Worm (Caenorhabditis elegans) whole organism, young adult: ENCODE data around the gene F38A5.2.
A peak's percentile ranks its signal among the peaks of the same experiment; 100 is the strongest.

Experiments
- B0261.1 ChIP-seq: sonication (generic microtip); optimal IDR thresholded peaks from 2 replicates; lab custom pipeline; 2016; ENCODE audit warnings: mild to moderate bottlenecking, missing genetic modification characterization, moderate library complexity, missing compliant biosample characterization
- C17E4.6 ChIP-seq: fragments of 200-800 bp; sonication (Bioruptor generic); IDR thresholded peaks from 2 replicates; pipeline ENCODE4 v1.3.6; 2022; ENCODE audit warnings: missing genetic modification reagents, missing genetic modification characterization, missing compliant biosample characterization
- F55B11.4 ChIP-seq: sonication (generic microtip); optimal IDR thresholded peaks from 2 replicates; lab custom pipeline; 2016; ENCODE audit warnings: missing compliant biosample characterization, missing genetic modification characterization, borderline replicate concordance; ENCODE audit not compliant: insufficient read depth
- F57A8.1 ChIP-seq: fragments of 200-800 bp; sonication (Bioruptor generic); optimal IDR thresholded peaks from 2 replicates; lab custom pipeline; 2018; ENCODE audit warnings: mild to moderate bottlenecking, missing genetic modification characterization, moderate library complexity, missing compliant biosample characterization
- F57C9.4 ChIP-seq: sonication (generic microtip); optimal IDR thresholded peaks from 2 replicates; lab custom pipeline; 2017; ENCODE audit warnings: mild to moderate bottlenecking, missing genetic modification characterization, missing compliant biosample characterization
- K12H6.12 ChIP-seq: fragments of 200-800 bp; sonication (Bioruptor generic); optimal IDR thresholded peaks from 2 replicates; lab custom pipeline; 2018; ENCODE audit warnings: mild to moderate bottlenecking, missing genetic modification characterization, missing compliant biosample characterization
- T07F8.4 ChIP-seq: sonication (generic microtip); optimal IDR thresholded peaks from 2 replicates; lab custom pipeline; 2016; ENCODE audit warnings: mild to moderate bottlenecking, missing genetic modification characterization, moderate library complexity, missing compliant biosample characterization
- T26A5.8 ChIP-seq: sonication (generic microtip); optimal IDR thresholded peaks from 2 replicates; lab custom pipeline; 2016; ENCODE audit warnings: missing genetic modification characterization, missing compliant biosample characterization
- Y56A3A.18 ChIP-seq: fragments of 200-800 bp; sonication (Bioruptor generic); IDR thresholded peaks from 2 replicates; pipeline ENCODE4 v1.3.6; 2022; ENCODE audit warnings: missing genetic modification reagents, missing genetic modification characterization, missing compliant biosample characterization
- Y79H2A.3 ChIP-seq: fragments of 200-800 bp; sonication (Bioruptor generic); conservative IDR thresholded peaks from 2 replicates; pipeline ENCODE4 v1.3.6; 2022; ENCODE audit warnings: missing genetic modification reagents, missing genetic modification characterization, missing compliant biosample characterization
- athp-1 ChIP-seq: sonication (generic microtip); optimal IDR thresholded peaks from 2 replicates; lab custom pipeline; 2017; ENCODE audit warnings: mild to moderate bottlenecking, missing genetic modification characterization, missing compliant biosample characterization
- attf-3 ChIP-seq: fragments of 200-800 bp; sonication (Bioruptor generic); conservative IDR thresholded peaks from 2 replicates; pipeline ENCODE4 v1.3.6; 2022; ENCODE audit warnings: missing genetic modification reagents, missing genetic modification characterization, missing compliant biosample characterization
- bed-1 ChIP-seq: fragments of 200-800 bp; sonication (Bioruptor generic); IDR thresholded peaks from 2 replicates; pipeline ENCODE4 v1.3.6; 2022; ENCODE audit warnings: missing genetic modification reagents, missing genetic modification characterization, missing compliant biosample characterization
- cebp-1 ChIP-seq, 2 experiments: fragments of 200-800 bp in 1 of 2; sonication (Bioruptor generic) in 1 of 2; sonication (generic microtip) in 1 of 2; IDR thresholded peaks in 1 of 2; optimal IDR thresholded peaks in 1 of 2; 2 replicates each; pipeline versions ENCODE4 v1.3.6 to Lab custom; 2017 to 2022; ENCODE audit warnings: missing compliant biosample characterization in 2 of 2, missing genetic modification characterization in 2 of 2, mild to moderate bottlenecking in 1 of 2, missing genetic modification reagents in 1 of 2, moderate library complexity in 1 of 2
- ceh-100 ChIP-seq: fragments of 200-800 bp; sonication (Bioruptor generic); IDR thresholded peaks from 2 replicates; pipeline ENCODE4 v1.3.6; 2022; ENCODE audit warnings: missing genetic modification reagents, missing genetic modification characterization, missing compliant biosample characterization
- ceh-27 ChIP-seq: fragments of 200-800 bp; sonication (Bioruptor generic); optimal IDR thresholded peaks from 2 replicates; lab custom pipeline; 2018; ENCODE audit warnings: mild to moderate bottlenecking, missing genetic modification characterization, moderate library complexity, missing compliant biosample characterization
- ceh-58 ChIP-seq: fragments of 200-800 bp; sonication (Bioruptor generic); IDR thresholded peaks from 2 replicates; pipeline ENCODE4 v1.3.6; 2022; ENCODE audit warnings: missing genetic modification characterization, missing compliant biosample characterization
- ceh-79 ChIP-seq: sonication (generic microtip); optimal IDR thresholded peaks from 2 replicates; lab custom pipeline; 2017; ENCODE audit warnings: mild to moderate bottlenecking, missing genetic modification characterization, missing compliant biosample characterization
- dpff-1 ChIP-seq: sonication (generic microtip); optimal IDR thresholded peaks from 2 replicates; lab custom pipeline; 2017; ENCODE audit warnings: mild to moderate bottlenecking, missing genetic modification characterization, missing compliant biosample characterization
- egl-44 ChIP-seq: fragments of 200-800 bp; sonication (Bioruptor generic); IDR thresholded peaks from 2 replicates; pipeline ENCODE4 v1.3.6; 2022; ENCODE audit warnings: missing genetic modification reagents, missing genetic modification characterization, missing compliant biosample characterization
- egrh-3 ChIP-seq: fragments of 200-800 bp; sonication (Bioruptor generic); IDR thresholded peaks from 2 replicates; pipeline ENCODE4 v1.3.6; 2022; ENCODE audit warnings: missing genetic modification reagents, missing genetic modification characterization, missing compliant biosample characterization
- fkh-3 ChIP-seq: sonication (generic microtip); optimal IDR thresholded peaks from 2 replicates; lab custom pipeline; 2016; ENCODE audit warnings: mild to moderate bottlenecking, missing genetic modification characterization, missing compliant biosample characterization
- gei-17 ChIP-seq: fragments of 200-800 bp; sonication (Bioruptor generic); optimal IDR thresholded peaks from 2 replicates; lab custom pipeline; 2018; ENCODE audit warnings: mild to moderate bottlenecking, missing genetic modification characterization, missing compliant biosample characterization
- him-1 ChIP-seq: sonication (generic microtip); optimal IDR thresholded peaks from 2 replicates; lab custom pipeline; 2016; ENCODE audit warnings: missing genotype, missing genetic modification reagents, missing genetic modification characterization, missing compliant biosample characterization
- hlh-12 ChIP-seq: sonication (generic microtip); optimal IDR thresholded peaks from 2 replicates; lab custom pipeline; 2016; ENCODE audit warnings: missing genetic modification characterization, missing compliant biosample characterization
- lag-1 ChIP-seq: fragments of 200-800 bp; sonication (Bioruptor generic); IDR thresholded peaks from 2 replicates; pipeline ENCODE4 v1.3.6; 2022; ENCODE audit warnings: missing genetic modification reagents, missing genetic modification characterization, missing compliant biosample characterization
- lin-26 ChIP-seq: fragments of 200-800 bp; sonication (Bioruptor generic); IDR thresholded peaks from 2 replicates; pipeline ENCODE4 v1.3.6; 2022; ENCODE audit warnings: missing genetic modification reagents, missing genetic modification characterization, missing compliant biosample characterization
- madf-10 ChIP-seq: sonication (generic microtip); optimal IDR thresholded peaks from 2 replicates; lab custom pipeline; 2016; ENCODE audit warnings: mild to moderate bottlenecking, missing genetic modification characterization, missing compliant biosample characterization
- madf-6 ChIP-seq: fragments of 200-800 bp; sonication (Bioruptor generic); IDR thresholded peaks from 2 replicates; pipeline ENCODE4 v1.3.6; 2022; ENCODE audit warnings: missing genetic modification reagents, missing genetic modification characterization, missing compliant biosample characterization
- madf-8 ChIP-seq: fragments of 200-800 bp; sonication (Bioruptor generic); conservative IDR thresholded peaks from 2 replicates; pipeline ENCODE4 v1.3.6; 2022; ENCODE audit warnings: missing genetic modification reagents, missing genetic modification characterization, missing compliant biosample characterization
- nhr-179 ChIP-seq: sonication (generic microtip); optimal IDR thresholded peaks from 2 replicates; lab custom pipeline; 2016; ENCODE audit warnings: mild to moderate bottlenecking, missing genetic modification characterization, missing compliant biosample characterization
- nhr-27 ChIP-seq: fragments of 200-800 bp; sonication (Bioruptor generic); optimal IDR thresholded peaks from 2 replicates; lab custom pipeline; 2018; ENCODE audit warnings: mild to moderate bottlenecking, missing genetic modification characterization, moderate library complexity, missing compliant biosample characterization
- nhr-80 ChIP-seq: sonication (generic microtip); optimal IDR thresholded peaks from 2 replicates; lab custom pipeline; 2016; ENCODE audit warnings: missing genetic modification characterization, missing compliant biosample characterization
- repo-1 ChIP-seq: sonication (generic microtip); optimal IDR thresholded peaks from 2 replicates; lab custom pipeline; 2017; ENCODE audit warnings: mild to moderate bottlenecking, missing genetic modification characterization, missing compliant biosample characterization
- rpc-1 ChIP-seq, 2 experiments: fragments of 150-350 bp in 1 of 2; sonication (generic microtip) in 1 of 2; optimal IDR thresholded peaks; 2 replicates each; lab custom pipeline; 2014 to 2018; ENCODE audit warnings: missing biosample characterization in 1 of 2, missing genetic modification characterization in 1 of 2, missing genetic modification reagents in 1 of 2, missing genotype in 1 of 2
- sdz-38 ChIP-seq: sonication (generic microtip); optimal IDR thresholded peaks from 2 replicates; lab custom pipeline; 2016; ENCODE audit warnings: missing genotype, missing genetic modification characterization, missing compliant biosample characterization
- snpc-4 ChIP-seq, 5 experiments: fragments of 150-350 bp in 1 of 5; sonication (generic microtip) in 4 of 5; optimal IDR thresholded peaks; 2 replicates each; lab custom pipeline; 2014 to 2018; ENCODE audit warnings: missing genetic modification characterization in 5 of 5, missing biosample characterization in 3 of 5, antibody characterized with exemption in 2 of 5, mild to moderate bottlenecking in 2 of 5, missing compliant biosample characterization in 2 of 5, missing genotype in 2 of 5, moderate library complexity in 2 of 5, missing genetic modification reagents in 1 of 5
- tbp1 ChIP-seq: fragments of 200-800 bp; sonication (Bioruptor generic); optimal IDR thresholded peaks from 2 replicates; lab custom pipeline; 2018; ENCODE audit warnings: mild to moderate bottlenecking, missing genetic modification characterization, missing compliant biosample characterization
- unc-130 ChIP-seq: sonication (generic microtip); optimal IDR thresholded peaks from 2 replicates; lab custom pipeline; 2016; ENCODE audit warnings: missing genetic modification reagents, missing genetic modification characterization, missing compliant biosample characterization
- zim-3 ChIP-seq: sonication (generic microtip); optimal IDR thresholded peaks from 2 replicates; lab custom pipeline; 2017; ENCODE audit warnings: mild to moderate bottlenecking, missing genetic modification characterization, moderate library complexity, missing compliant biosample characterization
- ztf-18 ChIP-seq: sonication (generic microtip); optimal IDR thresholded peaks from 2 replicates; lab custom pipeline; 2016; ENCODE audit warnings: missing genotype, mild to moderate bottlenecking, missing genetic modification characterization, missing compliant biosample characterization
- ztf-28 ChIP-seq: fragments of 200-800 bp; sonication (Bioruptor generic); IDR thresholded peaks from 2 replicates; pipeline ENCODE4 v1.3.6; 2022; ENCODE audit warnings: missing genetic modification reagents, missing genetic modification characterization, missing compliant biosample characterization
- ztf-6 ChIP-seq: fragments of 200-800 bp; sonication (Bioruptor generic); IDR thresholded peaks from 2 replicates; pipeline ENCODE4 v1.3.6; 2022; ENCODE audit warnings: missing genetic modification reagents, missing genetic modification characterization, missing compliant biosample characterization

F38A5.2 gene

ce11 chrIV:6562039-6562438 lies 23.2 kb downstream of the F38A5.2 start:
- TF ChIP-seq attf-3 (GFP tag; lab: Robert Waterston, UW) = no peak
- TF ChIP-seq lag-1 (GFP tag; lab: Robert Waterston, UW) = no peak
- TF ChIP-seq snpc-4 (GFP tag; optimal IDR thresholded peaks at IDR 0.05; lab: Kevin White, UChicago) = no peak
- TF ChIP-seq snpc-4 (tag; optimal IDR thresholded peaks at IDR 0.05; lab: Kevin White, UChicago) = peak in 1 of 4 experiments; percentile 71
- no peak for TF ChIP-seq ceh-100 (GFP tag; lab: Robert Waterston, UW)
- no peak for TF ChIP-seq ztf-18
- TF ChIP-seq him-1 (tag; lab: Kevin White, UChicago) = peak; percentile 32
- TF ChIP-seq rpc-1 (optimal IDR thresholded peaks at IDR 0.05; lab: Kevin White, UChicago) = peak; percentile 33
- peak; percentile 76 for TF ChIP-seq rpc-1 (tag; optimal IDR thresholded peaks at IDR 0.05; lab: Kevin White, UChicago)
- TF ChIP-seq unc-130 (GFP tag; lab: Kevin White, UChicago) = no peak
- no peak for TF ChIP-seq ztf-6 (GFP tag; lab: Robert Waterston, UW)
- no peak for TF ChIP-seq nhr-80 (tag; lab: Kevin White, UChicago)
- no peak for TF ChIP-seq egrh-3 (GFP tag; lab: Robert Waterston, UW)
- TF ChIP-seq gei-17 (GFP tag; lab: Kevin White, UChicago) = no peak
- peak; percentile 39 for TF ChIP-seq B0261.1
- no peak for TF ChIP-seq ceh-58 (GFP tag; lab: Robert Waterston, UW)
- peak; percentile 73 for TF ChIP-seq tbp1
- TF ChIP-seq egl-44 (GFP tag; lab: Robert Waterston, UW) = no peak
- no peak for TF ChIP-seq C17E4.6 (GFP tag; lab: Robert Waterston, UW)
- no peak for TF ChIP-seq T26A5.8
- no peak for TF ChIP-seq hlh-12 (tag; lab: Kevin White, UChicago)
- TF ChIP-seq nhr-27 (tag; lab: Kevin White, UChicago) = no peak
- TF ChIP-seq, all 124 proteins: peak for 5

ce11 chrIV:6560434-6560833 lies 24.8 kb downstream of the F38A5.2 start, which contains the start of gene best-9:
best-9 (plus strand) TSS chrIV:6560734.
- TF ChIP-seq nhr-27 (tag; lab: Kevin White, UChicago) (no peak), Y56A3A.18 (GFP tag; lab: Robert Waterston, UW) (no peak), bed-1 (GFP tag; lab: Robert Waterston, UW) (no peak), F55B11.4 (tag; lab: Kevin White, UChicago) (no peak), lin-26 (GFP tag; lab: Robert Waterston, UW) (no peak), cebp-1 (GFP tag; IDR thresholded peaks at IDR 0.05; lab: Robert Waterston, UW) (no peak), cebp-1 (tag; optimal IDR thresholded peaks at IDR 0.05; lab: Kevin White, UChicago) (no peak), sdz-38 (tag; lab: Kevin White, UChicago) (no peak), T26A5.8 (no peak), ztf-28 (GFP tag; lab: Robert Waterston, UW) (no peak), egrh-3 (GFP tag; lab: Robert Waterston, UW) (no peak), lag-1 (GFP tag; lab: Robert Waterston, UW) (no peak)

ce11 chrIV:6556624-6557368 lies 28.4 kb downstream of the F38A5.2 start, which contains the start of gene try-3:
try-3 (plus strand) TSS chrIV:6557155.
- TF ChIP-seq ceh-79 (tag; lab: Kevin White, UChicago) (peak; percentile 17), ceh-27 (GFP tag; lab: Kevin White, UChicago) (peak; percentile 73), C17E4.6 (GFP tag; lab: Robert Waterston, UW) (0 out of 2 replicates have a peak, but pooled peaks have one; percentile 18), madf-6 (peak; percentile 73), repo-1 (no peak), Y79H2A.3 (GFP tag; lab: Robert Waterston, UW) (peak; percentile 61; the same call in 1 of the 2 replicates), zim-3 (no peak), T07F8.4 (tag; lab: Kevin White, UChicago) (peak; percentile 23), fkh-3 (tag; lab: Kevin White, UChicago) (no peak), madf-8 (GFP tag; lab: Robert Waterston, UW) (peak; percentile 42), nhr-179 (tag; lab: Kevin White, UChicago) (no peak), K12H6.12 (tag; lab: Kevin White, UChicago) (peak; percentile 82), F57C9.4 (tag; lab: Kevin White, UChicago) (peak; percentile 42), madf-10 (tag; lab: Kevin White, UChicago) (peak; percentile 51), athp-1 (tag; lab: Kevin White, UChicago) (peak; percentile 65), F57A8.1 (GFP tag; lab: Kevin White, UChicago) (no peak), dpff-1 (tag; lab: Kevin White, UChicago) (peak; percentile 50)
